Worm (Caenorhabditis elegans): ENCODE data around the gene mpz-6.

DNA sequence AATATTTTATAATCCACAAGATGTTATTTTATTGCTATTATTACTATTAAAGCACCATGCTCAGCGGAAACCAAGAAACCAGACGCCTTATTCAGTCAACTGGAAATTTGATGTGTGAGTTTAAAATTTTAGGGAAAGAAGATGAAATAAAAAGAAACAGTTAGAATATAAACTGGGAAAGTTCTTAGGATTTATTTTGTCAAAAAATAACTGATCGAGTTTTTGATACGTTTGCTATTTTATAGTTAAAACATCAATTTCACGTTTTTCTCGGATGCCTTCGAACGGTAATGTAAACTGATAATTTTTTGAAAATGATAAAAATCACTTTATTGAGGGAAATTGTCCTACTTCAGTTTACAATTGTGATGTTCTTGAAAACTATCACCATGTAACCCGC is 34.5 kb downstream of the mpz-6 start, which contains the start of gene C06C3.3:
- no peak for TF ChIP-seq ama-1 (optimal IDR thresholded peaks at IDR 0.05)
- no peak for TF ChIP-seq hnd-1 (tag; optimal IDR thresholded peaks at IDR 0.05)
- TF ChIP-seq scrt-1 (GFP tag; IDR thresholded peaks at IDR 0.05) = no peak
